Fruit fly (Drosophila melanogaster) whole organism, embryonic: ENCODE measurements around the gene CG2059.
A peak's percentile ranks its signal among the peaks of the same experiment; 100 is the strongest.

ENCODE experiments used
- Aef1 ChIP-seq: fragments of 200-800 bp; sonication (Bioruptor generic); IDR thresholded peaks from 3 replicates; pipeline ENCODE4 v1.3.6; 2022; ENCODE audit warnings: missing biosample characterization, missing genetic modification characterization
- Atf6 ChIP-seq: fragments of 200-800 bp; sonication (Bioruptor generic); IDR thresholded peaks from 2 replicates; pipeline ENCODE4 v1.3.6; 2022; ENCODE audit warnings: missing biosample characterization, missing genetic modification characterization
- Bteb2 ChIP-seq: fragments of 200-800 bp; sonication (Bioruptor generic); optimal IDR thresholded peaks from 2 replicates; lab custom pipeline; 2016; ENCODE audit warnings: missing biosample characterization, missing genetic modification characterization
- CG10366 ChIP-seq: fragments of 200-800 bp; sonication (Bioruptor generic); IDR thresholded peaks from 2 replicates; pipeline ENCODE4 v1.3.6; 2022; ENCODE audit warnings: missing biosample characterization, missing genetic modification characterization
- CG10979 ChIP-seq: fragments of 200-800 bp; sonication (Bioruptor generic); optimal IDR thresholded peaks from 2 replicates; lab custom pipeline; 2018; ENCODE audit warnings: missing biosample characterization, mild to moderate bottlenecking, missing genetic modification characterization, moderate library complexity
- CG12769 ChIP-seq: fragments of 200-800 bp; sonication (Bioruptor generic); optimal IDR thresholded peaks from 2 replicates; lab custom pipeline; 2019; ENCODE audit warnings: missing biosample characterization, mild to moderate bottlenecking, missing genetic modification characterization, moderate library complexity
- CG14050 ChIP-seq: fragments of 200-800 bp; sonication (Bioruptor generic); IDR thresholded peaks from 3 replicates; pipeline ENCODE4 v1.3.6; 2022; ENCODE audit warnings: missing biosample characterization, missing genetic modification characterization
- CG14667 ChIP-seq: fragments of 200-800 bp; sonication (Bioruptor generic); IDR thresholded peaks from 2 replicates; pipeline ENCODE4 v1.3.6; 2022; ENCODE audit warnings: missing biosample characterization, missing genetic modification characterization
- CG1603 ChIP-seq: fragments of 200-800 bp; sonication (Bioruptor generic); optimal IDR thresholded peaks from 2 replicates; lab custom pipeline; 2019; ENCODE audit warnings: missing biosample characterization, mild to moderate bottlenecking, missing genetic modification characterization, moderate library complexity
- CG16815 ChIP-seq: fragments of 200-800 bp; sonication (Bioruptor generic); optimal IDR thresholded peaks from 3 replicates; lab custom pipeline; 2017; ENCODE audit warnings: missing biosample characterization, mild to moderate bottlenecking, missing genetic modification characterization
- CG17912 ChIP-seq: fragments of 200-800 bp; sonication (Bioruptor generic); optimal IDR thresholded peaks from 2 replicates; lab custom pipeline; 2018; ENCODE audit warnings: missing biosample characterization, mild to moderate bottlenecking, missing genetic modification characterization
- CG1832 ChIP-seq: fragments of 200-800 bp; sonication (Bioruptor generic); optimal IDR thresholded peaks from 2 replicates; lab custom pipeline; 2017; ENCODE audit warnings: missing biosample characterization, mild to moderate bottlenecking, missing genetic modification characterization, inconsistent platforms
- CG2120 ChIP-seq: fragments of 200-800 bp; sonication (Bioruptor generic); optimal IDR thresholded peaks from 3 replicates; lab custom pipeline; 2016; ENCODE audit warnings: missing biosample characterization, missing genetic modification characterization
- CG2678 ChIP-seq: fragments of 200-800 bp; sonication (Bioruptor generic); optimal IDR thresholded peaks from 3 replicates; lab custom pipeline; 2019; ENCODE audit warnings: missing biosample characterization, mild to moderate bottlenecking, missing genetic modification characterization, moderate library complexity
- CG3065 ChIP-seq: fragments of 200-800 bp; sonication (Bioruptor generic); optimal IDR thresholded peaks from 2 replicates; lab custom pipeline; 2016; ENCODE audit warnings: missing biosample characterization, missing genetic modification characterization
- CG4328 ChIP-seq: fragments of 200-800 bp; sonication (Bioruptor generic); optimal IDR thresholded peaks from 3 replicates; lab custom pipeline; 2017; ENCODE audit warnings: missing biosample characterization, missing genetic modification reagents, missing genetic modification characterization
- CG4360 ChIP-seq: fragments of 200-800 bp; sonication (Bioruptor generic); IDR thresholded peaks from 2 replicates; pipeline ENCODE4 v1.3.6; 2022; ENCODE audit warnings: missing biosample characterization, missing genetic modification characterization
- CG43689 ChIP-seq: fragments of 200-800 bp; sonication (Bioruptor generic); IDR thresholded peaks from 2 replicates; pipeline ENCODE4 v1.3.6; 2022; ENCODE audit warnings: missing biosample characterization, missing genetic modification characterization
- CG5180 ChIP-seq: fragments of 200-800 bp; sonication (Bioruptor generic); optimal IDR thresholded peaks from 3 replicates; lab custom pipeline; 2017; ENCODE audit warnings: missing biosample characterization, missing genetic modification characterization, mild to moderate bottlenecking, moderate library complexity, missing genetic modification reagents
- CG6654 ChIP-seq: fragments of 200-800 bp; sonication (Bioruptor generic); optimal IDR thresholded peaks from 2 replicates; lab custom pipeline; 2017; ENCODE audit warnings: missing biosample characterization, mild to moderate bottlenecking, missing genetic modification characterization
- CG6854 ChIP-seq: fragments of 200-800 bp; sonication (Bioruptor generic); optimal IDR thresholded peaks from 3 replicates; lab custom pipeline; 2017; ENCODE audit warnings: missing biosample characterization, mild to moderate bottlenecking, missing genetic modification characterization
- CG7271 ChIP-seq: fragments of 200-800 bp; sonication (Bioruptor generic); optimal IDR thresholded peaks from 2 replicates; lab custom pipeline; 2018; ENCODE audit warnings: missing biosample characterization, mild to moderate bottlenecking, missing genetic modification characterization, moderate library complexity
- CG7839 ChIP-seq: fragments of 200-800 bp; sonication (Bioruptor generic); optimal IDR thresholded peaks from 3 replicates; lab custom pipeline; 2018; ENCODE audit warnings: missing biosample characterization, mild to moderate bottlenecking, missing genetic modification characterization, moderate library complexity
- CG8281 ChIP-seq: fragments of 200-800 bp; sonication (Bioruptor generic); optimal IDR thresholded peaks from 2 replicates; lab custom pipeline; 2018; ENCODE audit warnings: missing biosample characterization, mild to moderate bottlenecking, missing genetic modification characterization, moderate library complexity
- D ChIP-seq, 2 experiments: fragments of 200-800 bp in 1 of 2; fragments of >200 bp in 1 of 2; sonication (Bioruptor generic) in 1 of 2; optimal IDR thresholded peaks; 2 replicates in 1 of 2; 3 replicates in 1 of 2; lab custom pipeline; 2017; ENCODE audit warnings: mild to moderate bottlenecking in 1 of 2, missing biosample characterization in 1 of 2, missing genetic modification characterization in 1 of 2, missing genetic modification reagents in 1 of 2
- Med ChIP-seq: fragments of 200-800 bp; sonication (Bioruptor generic); peaks from one replicate; lab custom pipeline; 2016; ENCODE audit warnings: missing biosample characterization, missing genetic modification characterization, mild to moderate bottlenecking, inconsistent platforms, moderate library complexity
- Oaz ChIP-seq: fragments of 200-800 bp; sonication (Bioruptor generic); IDR thresholded peaks from 2 replicates; pipeline ENCODE4 v1.3.6; 2022; ENCODE audit warnings: missing biosample characterization, missing genetic modification characterization
- Scr ChIP-seq: fragments of 200-800 bp; sonication (Bioruptor generic); IDR thresholded peaks from 2 replicates; pipeline ENCODE4 v1.3.6; 2022; ENCODE audit warnings: missing biosample characterization, missing genetic modification characterization; ENCODE audit not compliant: partially characterized antibody
- Sox100B ChIP-seq: fragments of 200-800 bp; sonication (Bioruptor generic); optimal IDR thresholded peaks from 3 replicates; lab custom pipeline; 2018; ENCODE audit warnings: missing biosample characterization, mild to moderate bottlenecking, missing genetic modification characterization
- Spps ChIP-seq: fragments of 200-800 bp; sonication (Bioruptor generic); optimal IDR thresholded peaks from 2 replicates; lab custom pipeline; 2018; ENCODE audit warnings: missing biosample characterization, mild to moderate bottlenecking, missing genetic modification characterization
- YL-1 ChIP-seq: fragments of 200-800 bp; sonication (Bioruptor generic); optimal IDR thresholded peaks from 3 replicates; lab custom pipeline; 2017; ENCODE audit warnings: missing biosample characterization, mild to moderate bottlenecking, missing genetic modification characterization
- ac ChIP-seq: fragments of 200-800 bp; sonication (Bioruptor generic); optimal IDR thresholded peaks from 3 replicates; lab custom pipeline; 2017; ENCODE audit warnings: missing biosample characterization, mild to moderate bottlenecking, missing genetic modification characterization
- bcd ChIP-seq: fragments of 200-800 bp; sonication (Bioruptor generic); optimal IDR thresholded peaks from 2 replicates; lab custom pipeline; 2017; ENCODE audit warnings: missing biosample characterization, mild to moderate bottlenecking, missing genetic modification characterization
- br ChIP-seq: fragments of >200 bp; optimal IDR thresholded peaks from 2 replicates; lab custom pipeline; 2017
- cg ChIP-seq: fragments of 200-800 bp; sonication (Bioruptor generic); optimal IDR thresholded peaks from 3 replicates; lab custom pipeline; 2019; ENCODE audit warnings: missing biosample characterization, mild to moderate bottlenecking, missing genetic modification characterization, moderate library complexity
- ci ChIP-seq: fragments of 200-800 bp; sonication (Bioruptor generic); IDR thresholded peaks from 3 replicates; pipeline ENCODE4 v1.3.6; 2022; ENCODE audit warnings: missing biosample characterization, missing genetic modification characterization
- corto ChIP-seq: fragments of 200-800 bp; sonication (Bioruptor generic); optimal IDR thresholded peaks from 2 replicates; lab custom pipeline; 2016; ENCODE audit warnings: missing biosample characterization, mild to moderate bottlenecking, missing genetic modification characterization, moderate library complexity
- emc ChIP-seq: fragments of 200-800 bp; sonication (Bioruptor generic); optimal IDR thresholded peaks from 2 replicates; lab custom pipeline; 2016; ENCODE audit warnings: missing biosample characterization, missing genetic modification characterization
- insv ChIP-seq, 2 experiments: fragments of 200-800 bp; sonication (Bioruptor generic); optimal IDR thresholded peaks; 3 replicates each; lab custom pipeline; 2016 to 2018; ENCODE audit warnings: missing biosample characterization in 2 of 2, missing genetic modification characterization in 2 of 2
- kni ChIP-seq: fragments of 200-800 bp; sonication (Bioruptor generic); optimal IDR thresholded peaks from 3 replicates; lab custom pipeline; 2017; ENCODE audit warnings: mild to moderate bottlenecking, missing biosample characterization, missing genetic modification reagents, missing genetic modification characterization
- luna ChIP-seq: fragments of 200-800 bp; sonication (Bioruptor generic); optimal IDR thresholded peaks from 2 replicates; lab custom pipeline; 2016; ENCODE audit warnings: missing biosample characterization, missing genetic modification characterization
- nom ChIP-seq: fragments of 200-800 bp; sonication (Bioruptor generic); optimal IDR thresholded peaks from 2 replicates; lab custom pipeline; 2017; ENCODE audit warnings: missing biosample characterization, missing genetic modification characterization, mild to moderate bottlenecking, moderate library complexity, missing genetic modification reagents
- pho ChIP-seq: fragments of 200-800 bp; sonication (Bioruptor generic); optimal IDR thresholded peaks from 2 replicates; lab custom pipeline; 2016; ENCODE audit warnings: missing biosample characterization, missing genetic modification characterization
- phol ChIP-seq: fragments of 200-800 bp; sonication (Bioruptor generic); optimal IDR thresholded peaks from 3 replicates; lab custom pipeline; 2018; ENCODE audit warnings: missing biosample characterization, mild to moderate bottlenecking, missing genetic modification characterization, moderate library complexity
- pnt ChIP-seq: fragments of 200-800 bp; sonication (Bioruptor generic); optimal IDR thresholded peaks from 3 replicates; lab custom pipeline; 2016; ENCODE audit warnings: missing biosample characterization, missing genetic modification characterization
- salm ChIP-seq: fragments of 200-800 bp; sonication (Bioruptor generic); optimal IDR thresholded peaks from 2 replicates; lab custom pipeline; 2018; ENCODE audit warnings: missing biosample characterization, mild to moderate bottlenecking, missing genetic modification characterization
- ssp ChIP-seq: fragments of 200-800 bp; sonication (Bioruptor generic); IDR thresholded peaks from 2 replicates; pipeline ENCODE4 v1.3.6; 2022; ENCODE audit warnings: missing biosample characterization, missing genetic modification characterization
- twi ChIP-seq: fragments of 200-800 bp; optimal IDR thresholded peaks from 2 replicates; lab custom pipeline; 2019; ENCODE audit warnings: missing biosample characterization, mild to moderate bottlenecking, missing genetic modification characterization, moderate library complexity
- yki ChIP-seq: fragments of >200 bp; optimal IDR thresholded peaks from 3 replicates; lab custom pipeline; 2018
- zen ChIP-seq: fragments of 200-800 bp; sonication (Bioruptor generic); optimal IDR thresholded peaks from 3 replicates; lab custom pipeline; 2018; ENCODE audit warnings: missing biosample characterization, mild to moderate bottlenecking, missing genetic modification characterization, moderate library complexity

CG2059 gene

DNA sequence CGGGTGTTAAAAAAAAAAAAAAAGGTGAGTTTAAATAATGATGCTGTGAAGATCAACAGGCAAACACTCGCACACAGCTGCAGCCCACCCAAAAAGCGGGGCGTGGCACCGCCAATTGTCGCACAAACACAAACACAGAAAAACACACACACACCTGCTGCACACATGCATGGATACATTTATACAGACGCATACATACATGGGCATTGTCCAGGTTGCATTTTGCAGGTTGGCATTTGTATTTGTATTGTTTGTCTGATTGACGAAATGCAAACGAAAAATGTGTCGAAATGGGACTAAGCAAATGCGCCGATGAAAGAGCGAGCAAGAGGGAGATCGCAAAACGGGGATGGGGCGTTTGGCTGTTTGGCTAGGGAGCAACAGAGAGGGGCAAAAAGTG is 32.3 kb downstream of the CG2059 start:
- TF ChIP-seq zen (tag; lab: Kevin White, UChicago) = no peak
- no peak for TF ChIP-seq Oaz (GFP tag; lab: Robert Waterston, UW)
- TF ChIP-seq insv (GFP tag; optimal IDR thresholded peaks at IDR 0.05; lab: Kevin White, UChicago) = no peak
- no peak for TF ChIP-seq CG7839 (tag; lab: Kevin White, UChicago)
- TF ChIP-seq nom (GFP tag; lab: Kevin White, UChicago) = no peak
- TF ChIP-seq D (optimal IDR thresholded peaks at IDR 0.05; lab: Kevin White, UChicago) = peak; percentile 51
- no peak for TF ChIP-seq D (GFP tag; optimal IDR thresholded peaks at IDR 0.05; lab: Kevin White, UChicago)
- no peak for TF ChIP-seq CG1832 (GFP tag; lab: Kevin White, UChicago)
- peak; percentile 52 for TF ChIP-seq CG8281
- TF ChIP-seq phol (tag; lab: Kevin White, UChicago) = no peak
- TF ChIP-seq yki = no peak
- TF ChIP-seq twi (tag; lab: Kevin White, UChicago) = peak; percentile 24
- no peak for TF ChIP-seq CG14667 (GFP tag; lab: Robert Waterston, UW)
- no peak for TF ChIP-seq Scr (GFP tag; lab: Robert Waterston, UW)
- TF ChIP-seq CG4360 = no peak
- TF ChIP-seq CG1603 (tag; lab: Kevin White, UChicago) = peak; percentile 22
- no peak for TF ChIP-seq Spps (tag; lab: Kevin White, UChicago)
- TF ChIP-seq Bteb2 (GFP tag; lab: Kevin White, UChicago) = no peak
- no peak for TF ChIP-seq CG6854 (GFP tag; lab: Kevin White, UChicago)
- no peak for TF ChIP-seq ac (GFP tag; lab: Kevin White, UChicago)
- peak; percentile 20; the same call in 1 of the 3 replicates for TF ChIP-seq ci
- TF ChIP-seq kni (GFP tag; lab: Kevin White, UChicago) = peak; percentile 20
- no peak for TF ChIP-seq pnt (GFP tag; lab: Kevin White, UChicago)
- TF ChIP-seq Atf6 = no peak
- TF ChIP-seq cg (GFP tag; lab: Kevin White, UChicago) = peak; percentile 60
- TF ChIP-seq CG4328 (GFP tag; lab: Kevin White, UChicago) = no peak
- TF ChIP-seq br (lab: Kevin White, UChicago) = no peak
- TF ChIP-seq Med = peak; percentile 38
- no peak for TF ChIP-seq Aef1 (GFP tag; lab: Robert Waterston, UW)

- TF ChIP-seq CG1603 (tag; lab: Kevin White, UChicago) (peak; percentile 60), bcd (GFP tag; lab: Kevin White, UChicago) (peak; percentile 68), pho (GFP tag; lab: Kevin White, UChicago) (no peak), CG10366 (GFP tag; lab: Robert Waterston, UW) (peak; percentile 42; the same call in 1 of the 2 replicates), luna (GFP tag; lab: Kevin White, UChicago) (no peak), CG10979 (tag; lab: Kevin White, UChicago) (peak; percentile 94), emc (GFP tag; lab: Kevin White, UChicago) (no peak), corto (GFP tag; lab: Kevin White, UChicago) (no peak), CG6654 (GFP tag; lab: Kevin White, UChicago) (peak; percentile 29), salm (tag; lab: Kevin White, UChicago) (peak; percentile 50), CG17912 (GFP tag; lab: Kevin White, UChicago) (no peak), CG7271 (peak; percentile 52), CG2678 (tag; lab: Kevin White, UChicago) (peak; percentile 81), CG16815 (peak; percentile 86), CG43689 (no peak), ac (GFP tag; lab: Kevin White, UChicago) (peak; percentile 61), CG5180 (GFP tag; lab: Kevin White, UChicago) (peak; percentile 57), Sox100B (GFP tag; lab: Kevin White, UChicago) (peak; percentile 80), CG2120 (GFP tag; lab: Kevin White, UChicago) (no peak), CG14050 (peak; percentile 18; the same call in 1 of the 3 replicates), YL-1 (GFP tag; lab: Kevin White, UChicago) (no peak), CG3065 (peak; percentile 50), ssp (GFP tag; lab: Robert Waterston, UW) (peak; percentile 61), CG12769 (no peak)
Observed at dm6 chrX:7319053-7319702, 33.0 kb downstream of the CG2059 start.
